Worm (Caenorhabditis elegans) whole organism, mixed stage, embryonic: ENCODE measurements around the gene msp-56.
"Not testable (repeated sequence)": the region's sequence is repeated elsewhere in the genome, so short reads cannot be mapped to it uniquely, and the experiment has no call there.

ENCODE experiments used
- M03D4.4 ChIP-seq: sonication (generic microtip); optimal IDR thresholded peaks from 2 replicates; lab custom pipeline; 2017; ENCODE audit warnings: mild to moderate bottlenecking, missing genetic modification characterization, missing compliant biosample characterization
- bed-3 ChIP-seq: fragments of 200-800 bp; sonication (Bioruptor generic); optimal IDR thresholded peaks from 3 replicates; lab custom pipeline; 2018; ENCODE audit warnings: mild to moderate bottlenecking, missing genetic modification characterization, moderate library complexity, missing compliant biosample characterization
- blmp-1 ChIP-seq: fragments of 150-350 bp; optimal IDR thresholded peaks from 2 replicates; lab custom pipeline; 2014; ENCODE audit warnings: missing biosample characterization, missing genetic modification characterization
- ceh-39 ChIP-seq: fragments of 150-350 bp; optimal IDR thresholded peaks from 2 replicates; lab custom pipeline; 2014; ENCODE audit warnings: missing biosample characterization, missing genetic modification characterization
- ceh-43 ChIP-seq: fragments of 200-800 bp; sonication (Bioruptor generic); optimal IDR thresholded peaks from 2 replicates; lab custom pipeline; 2018; ENCODE audit warnings: mild to moderate bottlenecking, missing genetic modification characterization, moderate library complexity, missing compliant biosample characterization
- ceh-83 ChIP-seq: fragments of 200-800 bp; sonication (Bioruptor generic); optimal IDR thresholded peaks from 2 replicates; lab custom pipeline; 2018; ENCODE audit warnings: mild to moderate bottlenecking, missing genetic modification characterization, missing compliant biosample characterization
- drap-1 ChIP-seq: fragments of 200-800 bp; sonication (Bioruptor generic); optimal IDR thresholded peaks from 3 replicates; lab custom pipeline; 2018; ENCODE audit warnings: mild to moderate bottlenecking, missing genetic modification characterization, missing compliant biosample characterization
- elt-3 ChIP-seq: fragments of 150-350 bp; optimal IDR thresholded peaks from 2 replicates; lab custom pipeline; 2014; ENCODE audit warnings: missing biosample characterization, missing genetic modification characterization
- flh-1 ChIP-seq: fragments of 200-800 bp; sonication (Bioruptor generic); optimal IDR thresholded peaks from 2 replicates; lab custom pipeline; 2018; ENCODE audit warnings: mild to moderate bottlenecking, missing genetic modification characterization, moderate library complexity, missing compliant biosample characterization
- ham-2 ChIP-seq: fragments of 200-800 bp; sonication (Bioruptor generic); optimal IDR thresholded peaks from 2 replicates; lab custom pipeline; 2018; ENCODE audit warnings: mild to moderate bottlenecking, missing genetic modification characterization, missing compliant biosample characterization
- hlh-1 ChIP-seq: fragments of 150-350 bp; optimal IDR thresholded peaks from 2 replicates; lab custom pipeline; 2014; ENCODE audit warnings: missing biosample characterization, missing genetic modification reagents, missing genetic modification characterization
- lin-13 ChIP-seq: fragments of 150-350 bp; optimal IDR thresholded peaks from 2 replicates; lab custom pipeline; 2014; ENCODE audit warnings: missing biosample characterization, missing genetic modification characterization
- lin-32 ChIP-seq: fragments of 200-800 bp; sonication (Bioruptor generic); optimal IDR thresholded peaks from 2 replicates; lab custom pipeline; 2018; ENCODE audit warnings: mild to moderate bottlenecking, missing genetic modification characterization, missing compliant biosample characterization
- lsy-2 ChIP-seq: fragments of 150-350 bp; optimal IDR thresholded peaks from 2 replicates; lab custom pipeline; 2014; ENCODE audit warnings: missing biosample characterization, missing genetic modification characterization
- mep-1 ChIP-seq: fragments of 150-350 bp; optimal IDR thresholded peaks from 2 replicates; lab custom pipeline; 2017; ENCODE audit warnings: missing biosample characterization, missing genetic modification reagents, missing genetic modification characterization, inconsistent platforms
- mls-2 ChIP-seq: sonication (generic microtip); optimal IDR thresholded peaks from 2 replicates; lab custom pipeline; 2016; ENCODE audit warnings: mild to moderate bottlenecking, missing genetic modification characterization, moderate library complexity, missing compliant biosample characterization
- nhr-12 ChIP-seq: fragments of 150-350 bp; optimal IDR thresholded peaks from 2 replicates; lab custom pipeline; 2014; ENCODE audit warnings: missing biosample characterization, missing genetic modification characterization
- nhr-2 ChIP-seq: fragments of 150-350 bp; optimal IDR thresholded peaks from 2 replicates; lab custom pipeline; 2014; ENCODE audit warnings: missing biosample characterization, missing genetic modification characterization
- nhr-237 ChIP-seq: fragments of 150-350 bp; optimal IDR thresholded peaks from 2 replicates; lab custom pipeline; 2014; ENCODE audit warnings: missing biosample characterization, missing genetic modification characterization
- nhr-28 ChIP-seq: fragments of 150-350 bp; optimal IDR thresholded peaks from 2 replicates; lab custom pipeline; 2014; ENCODE audit warnings: missing biosample characterization, missing genetic modification characterization
- nhr-76 ChIP-seq: sonication (generic microtip); optimal IDR thresholded peaks from 2 replicates; lab custom pipeline; 2017; ENCODE audit warnings: missing biosample characterization, missing genetic modification characterization
- pha-4 ChIP-seq: fragments of 150-350 bp; optimal IDR thresholded peaks from 2 replicates; lab custom pipeline; 2018; ENCODE audit warnings: missing biosample characterization, missing genetic modification reagents, missing genetic modification characterization
- sem-2 ChIP-seq: fragments of 200-800 bp; sonication (Bioruptor generic); optimal IDR thresholded peaks from 2 replicates; lab custom pipeline; 2018; ENCODE audit warnings: mild to moderate bottlenecking, missing genetic modification characterization, missing compliant biosample characterization
- snpc-4 ChIP-seq: fragments of 150-350 bp; optimal IDR thresholded peaks from 2 replicates; lab custom pipeline; 2014; ENCODE audit warnings: missing biosample characterization, missing genetic modification characterization
- sptf-1 ChIP-seq: sonication (generic microtip); optimal IDR thresholded peaks from 2 replicates; lab custom pipeline; 2017; ENCODE audit warnings: mild to moderate bottlenecking, missing genetic modification characterization, moderate library complexity, missing compliant biosample characterization
- unc-120 ChIP-seq: sonication (generic microtip); optimal IDR thresholded peaks from 2 replicates; lab custom pipeline; 2017; ENCODE audit warnings: missing genetic modification characterization, missing compliant biosample characterization; ENCODE audit not compliant: poor library complexity, severe bottlenecking
- unc-39 ChIP-seq: fragments of 150-350 bp; optimal IDR thresholded peaks from 2 replicates; lab custom pipeline; 2014; ENCODE audit warnings: missing biosample characterization, missing genetic modification characterization
- unc-62 ChIP-seq: fragments of 150-350 bp; optimal IDR thresholded peaks from 2 replicates; lab custom pipeline; 2014; ENCODE audit warnings: missing biosample characterization, missing genetic modification reagents, missing genetic modification characterization
- zip-8 ChIP-seq: fragments of 150-350 bp; optimal IDR thresholded peaks from 2 replicates; lab custom pipeline; 2014; ENCODE audit warnings: missing biosample characterization, missing genetic modification characterization
- ztf-11 ChIP-seq: fragments of 150-350 bp; optimal IDR thresholded peaks from 2 replicates; lab custom pipeline; 2014; ENCODE audit warnings: missing biosample characterization, missing genetic modification characterization

msp-56 gene

ce11 chrIV:9833337-9833736, 8.0 kb upstream of the msp-56 start:
- TF ChIP-seq nhr-28 (tag; lab: Kevin White, UChicago) (no peak), ztf-11 (tag; lab: Kevin White, UChicago) (no peak), unc-62 (no peak), bed-3 (GFP tag; lab: Kevin White, UChicago) (no peak), nhr-2 (tag; lab: Kevin White, UChicago) (no peak), ceh-39 (no peak), ceh-83 (GFP tag; lab: Kevin White, UChicago) (no peak), mls-2 (no peak), lsy-2 (tag; lab: Kevin White, UChicago) (no peak), lin-13 (no peak), unc-39 (tag; lab: Kevin White, UChicago) (no peak), unc-120 (tag; lab: Kevin White, UChicago) (no peak), flh-1 (GFP tag; lab: Kevin White, UChicago) (no peak), nhr-76 (tag; lab: Kevin White, UChicago) (no peak), sptf-1 (tag; lab: Kevin White, UChicago) (no peak), hlh-1 (tag; lab: Kevin White, UChicago) (no peak), zip-8 (tag; lab: Kevin White, UChicago) (no peak), pha-4 (tag; lab: Kevin White, UChicago) (no peak), blmp-1 (no peak), ham-2 (GFP tag; lab: Kevin White, UChicago) (no peak)

- no peak for TF ChIP-seq nhr-2 (tag; lab: Kevin White, UChicago)
- TF ChIP-seq unc-120 (tag; lab: Kevin White, UChicago): no peak
- no peak for TF ChIP-seq lin-13
Observed at ce11 chrIV:9836317-9836716, 5.0 kb upstream of the msp-56 start, which contains the start of gene msp-81. TSS of gene msp-81 (minus strand) at chrIV:9836417.

- not testable (repeated sequence) for TF ChIP-seq zip-8 (tag; lab: Kevin White, UChicago); flh-1 (GFP tag; lab: Kevin White, UChicago); bed-3 (GFP tag; lab: Kevin White, UChicago)
Observed at ce11 chrIV:9837349-9837748, 4.0 kb upstream of the msp-56 start, which contains the start of gene msp-10. TSS of gene msp-10 (plus strand) at chrIV:9837649.

- TF ChIP-seq lin-32 (GFP tag; lab: Kevin White, UChicago) (no peak), snpc-4 (tag; lab: Kevin White, UChicago) (no peak), sptf-1 (tag; lab: Kevin White, UChicago) (no peak), ceh-43 (GFP tag; lab: Kevin White, UChicago) (no peak), unc-62 (no peak), nhr-12 (no peak), lsy-2 (tag; lab: Kevin White, UChicago) (no peak), unc-120 (tag; lab: Kevin White, UChicago) (no peak), sem-2 (GFP tag; lab: Kevin White, UChicago) (no peak), drap-1 (GFP tag; lab: Kevin White, UChicago) (no peak), bed-3 (GFP tag; lab: Kevin White, UChicago) (no peak)
Observed at ce11 chrIV:9842071-9842470, 731 bp downstream of the msp-56 start, which contains the start of gene K07F5.17. TSS of gene K07F5.17 (plus strand) at chrIV:9842371.

ce11 chrIV:9843760-9844159, 2.4 kb downstream of the msp-56 start, which contains the start of gene nspd-2:
TSS of gene nspd-2 (plus strand) at chrIV:9844060.
- TF ChIP-seq snpc-4 (tag; lab: Kevin White, UChicago) (no peak), flh-1 (GFP tag; lab: Kevin White, UChicago) (no peak), hlh-1 (tag; lab: Kevin White, UChicago) (no peak), nhr-237 (tag; lab: Kevin White, UChicago) (no peak), ham-2 (GFP tag; lab: Kevin White, UChicago) (no peak), unc-62 (no peak), elt-3 (tag; lab: Kevin White, UChicago) (no peak), M03D4.4 (tag; lab: Kevin White, UChicago) (no peak), nhr-28 (tag; lab: Kevin White, UChicago) (no peak), ceh-43 (GFP tag; lab: Kevin White, UChicago) (no peak), mep-1 (tag; lab: Kevin White, UChicago) (no peak), drap-1 (GFP tag; lab: Kevin White, UChicago) (no peak)
